Fruit fly (Drosophila melanogaster): ENCODE data around the gene CG15888.

- TF ChIP-seq Sin3A (optimal IDR thresholded peaks at IDR 0.05) (no peak), psq (optimal IDR thresholded peaks at IDR 0.05) (no peak), h (optimal IDR thresholded peaks at IDR 0.05) (no peak)
Measured at dm6 chr3R:13286118-13286579, at the start of gene CG15888.
